Worm (Caenorhabditis elegans) whole organism, L1 larva: ENCODE results near the gene srg-38.

Experiments
- ceh-88 ChIP-seq: fragments of 200-800 bp; sonication (Bioruptor generic); IDR thresholded peaks from 2 replicates; pipeline ENCODE4 v1.3.6; 2022; ENCODE audit warnings: missing genetic modification characterization, missing compliant biosample characterization
- efl-1 ChIP-seq, 4 experiments: fragments of 150-350 bp; optimal IDR thresholded peaks in 3 of 4; peaks in 1 of 4; 1 replicate in 1 of 4; 2 replicates in 3 of 4; lab custom pipeline; 2014; ENCODE audit warnings: missing biosample characterization in 2 of 4, missing genetic modification characterization in 2 of 4, missing genetic modification reagents in 2 of 4
- egl-13 ChIP-seq: sonication (generic microtip); optimal IDR thresholded peaks from 2 replicates; lab custom pipeline; 2016; ENCODE audit warnings: missing genotype, missing genetic modification reagents, missing genetic modification characterization, missing compliant biosample characterization
- elt-2 ChIP-seq: sonication (generic microtip); optimal IDR thresholded peaks from 2 replicates; lab custom pipeline; 2016; ENCODE audit warnings: missing genetic modification characterization, mild to moderate bottlenecking, inconsistent platforms, missing compliant biosample characterization, missing genetic modification reagents
- elt-3 ChIP-seq, 6 experiments: fragments of 150-350 bp in 1 of 6; sonication (generic microtip); optimal IDR thresholded peaks; 2 replicates each; lab custom pipeline; 2017 to 2018; ENCODE audit warnings: missing biosample characterization in 6 of 6, missing genetic modification characterization in 6 of 6, inconsistent platforms in 1 of 6
- fkh-8 ChIP-seq: sonication (generic microtip); optimal IDR thresholded peaks from 2 replicates; lab custom pipeline; 2016; ENCODE audit warnings: mild to moderate bottlenecking, missing genetic modification characterization, missing compliant biosample characterization
- grh-1 ChIP-seq: fragments of 200-800 bp; sonication (Bioruptor generic); IDR thresholded peaks from 2 replicates; pipeline ENCODE4 v1.3.6; 2022; ENCODE audit warnings: missing genetic modification reagents, missing genetic modification characterization, missing compliant biosample characterization
- hlh-4 ChIP-seq: sonication (generic microtip); optimal IDR thresholded peaks from 2 replicates; lab custom pipeline; 2016; ENCODE audit warnings: mild to moderate bottlenecking, missing genetic modification characterization, missing compliant biosample characterization
- lin-13 ChIP-seq: fragments of 150-350 bp; optimal IDR thresholded peaks from 2 replicates; lab custom pipeline; 2014; ENCODE audit warnings: missing biosample characterization, missing genetic modification reagents, missing genetic modification characterization
- lin-14 ChIP-seq: fragments of 200-800 bp; sonication (Bioruptor generic); optimal IDR thresholded peaks from 2 replicates; lab custom pipeline; 2018; ENCODE audit warnings: mild to moderate bottlenecking, missing genetic modification characterization, moderate library complexity, missing compliant biosample characterization
- lin-35 ChIP-seq, 2 experiments: fragments of 150-350 bp; optimal IDR thresholded peaks; 2 replicates each; lab custom pipeline; 2014; ENCODE audit warnings: missing biosample characterization in 2 of 2, missing genetic modification characterization in 2 of 2, missing genetic modification reagents in 2 of 2
- lin-39 ChIP-seq: fragments of 150-350 bp; optimal IDR thresholded peaks from 2 replicates; lab custom pipeline; 2014; ENCODE audit warnings: missing biosample characterization, missing genetic modification reagents, missing genetic modification characterization
- lsy-2 ChIP-seq, 2 experiments: fragments of 150-350 bp; optimal IDR thresholded peaks; 2 replicates each; lab custom pipeline; 2014; ENCODE audit warnings: missing biosample characterization in 2 of 2, missing genetic modification characterization in 2 of 2
- mab-9 ChIP-seq: fragments of 200-800 bp; sonication (Bioruptor generic); IDR thresholded peaks from 2 replicates; pipeline ENCODE4 v1.3.6; 2022; ENCODE audit warnings: missing genetic modification reagents, missing genetic modification characterization, missing compliant biosample characterization
- mdl-1 ChIP-seq, 2 experiments: fragments of 150-350 bp; optimal IDR thresholded peaks; 2 replicates each; lab custom pipeline; 2014 to 2017; ENCODE audit warnings: missing biosample characterization in 2 of 2, missing genetic modification characterization in 2 of 2, inconsistent platforms in 1 of 2
- nhr-19 ChIP-seq: fragments of 200-800 bp; sonication (Bioruptor generic); conservative IDR thresholded peaks from 2 replicates; pipeline ENCODE4 v1.3.6; 2022; ENCODE audit warnings: missing genetic modification characterization, missing compliant biosample characterization
- nhr-20 ChIP-seq: sonication (generic microtip); optimal IDR thresholded peaks from 2 replicates; lab custom pipeline; 2016; ENCODE audit warnings: mild to moderate bottlenecking, missing genetic modification characterization, missing compliant biosample characterization
- nhr-28 ChIP-seq: fragments of 150-350 bp; optimal IDR thresholded peaks from 2 replicates; lab custom pipeline; 2014; ENCODE audit warnings: missing biosample characterization, missing genetic modification characterization
- nhr-47 ChIP-seq: sonication (generic microtip); optimal IDR thresholded peaks from 2 replicates; lab custom pipeline; 2016; ENCODE audit warnings: mild to moderate bottlenecking, missing genetic modification characterization, moderate library complexity, missing compliant biosample characterization
- nhr-71 ChIP-seq: sonication (generic microtip); optimal IDR thresholded peaks from 2 replicates; lab custom pipeline; 2016; ENCODE audit warnings: mild to moderate bottlenecking, missing genetic modification characterization, moderate library complexity, missing compliant biosample characterization
- nhr-76 ChIP-seq: sonication (generic microtip); optimal IDR thresholded peaks from 2 replicates; lab custom pipeline; 2017; ENCODE audit warnings: missing biosample characterization, missing genetic modification characterization
- nhr-77 ChIP-seq: fragments of 150-350 bp; optimal IDR thresholded peaks from 2 replicates; lab custom pipeline; 2014; ENCODE audit warnings: missing biosample characterization, missing genetic modification characterization
- nhr-85 ChIP-seq: sonication (generic microtip); peaks from one replicate; lab custom pipeline; 2016; ENCODE audit warnings: missing genetic modification characterization, inconsistent platforms, missing compliant biosample characterization
- nhr-90 ChIP-seq: sonication (generic microtip); optimal IDR thresholded peaks from 2 replicates; lab custom pipeline; 2016; ENCODE audit warnings: mild to moderate bottlenecking, missing genetic modification characterization, missing compliant biosample characterization; ENCODE audit not compliant: poor library complexity
- rnt-1 ChIP-seq: sonication (generic microtip); optimal IDR thresholded peaks from 2 replicates; lab custom pipeline; 2016; ENCODE audit warnings: mild to moderate bottlenecking, missing genetic modification characterization, moderate library complexity, missing compliant biosample characterization
- snpc-4 ChIP-seq: fragments of 150-350 bp; optimal IDR thresholded peaks from 2 replicates; lab custom pipeline; 2014; ENCODE audit warnings: missing biosample characterization, missing genetic modification characterization
- snu-23 ChIP-seq: sonication (generic microtip); optimal IDR thresholded peaks from 2 replicates; lab custom pipeline; 2016; ENCODE audit warnings: missing genetic modification characterization, missing compliant biosample characterization
- swsn-7 ChIP-seq: sonication (generic microtip); optimal IDR thresholded peaks from 2 replicates; lab custom pipeline; 2016; ENCODE audit warnings: missing genetic modification characterization, missing compliant biosample characterization
- tbx-2 ChIP-seq: sonication (generic microtip); optimal IDR thresholded peaks from 2 replicates; lab custom pipeline; 2016; ENCODE audit warnings: missing genetic modification characterization, missing compliant biosample characterization
- unc-86 ChIP-seq: sonication (generic microtip); optimal IDR thresholded peaks from 2 replicates; lab custom pipeline; 2016; ENCODE audit warnings: missing genetic modification characterization, missing compliant biosample characterization
- xbp-1 ChIP-seq: sonication (generic microtip); optimal IDR thresholded peaks from 2 replicates; lab custom pipeline; 2016; ENCODE audit warnings: missing genetic modification characterization, missing compliant biosample characterization

The srg-38 gene

DNA sequence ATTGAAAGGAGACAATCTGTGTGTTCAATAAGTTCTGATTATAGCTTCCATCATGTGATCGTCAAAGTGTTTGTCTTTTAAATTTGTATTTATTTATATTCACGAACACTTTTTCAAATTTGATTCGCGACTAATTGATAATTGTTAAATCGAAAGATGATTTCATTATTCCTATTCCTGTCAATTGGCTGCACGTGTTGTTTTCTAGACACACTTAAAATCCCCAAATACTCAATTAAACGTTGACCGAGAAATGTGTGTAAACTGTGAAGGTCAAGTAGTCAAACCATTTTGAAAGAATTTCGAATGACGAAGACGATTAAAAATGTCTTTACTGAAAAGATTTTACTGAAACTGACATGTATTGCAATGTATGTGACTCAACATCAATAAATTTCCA is 25.5 kb upstream of the srg-38 start (continued):
- TF ChIP-seq mab-9 (GFP tag; lab: Robert Waterston, UW) = no peak
- TF ChIP-seq nhr-28 (tag; lab: Kevin White, UChicago) = no peak
- no peak for TF ChIP-seq nhr-76
- no peak for TF ChIP-seq ceh-88 (GFP tag; lab: Robert Waterston, UW)
- TF ChIP-seq unc-86 = no peak
- TF ChIP-seq lin-14 (GFP tag; lab: Kevin White, UChicago) = peak; percentile 51
- TF ChIP-seq, all 84 proteins: peak for 5

DNA sequence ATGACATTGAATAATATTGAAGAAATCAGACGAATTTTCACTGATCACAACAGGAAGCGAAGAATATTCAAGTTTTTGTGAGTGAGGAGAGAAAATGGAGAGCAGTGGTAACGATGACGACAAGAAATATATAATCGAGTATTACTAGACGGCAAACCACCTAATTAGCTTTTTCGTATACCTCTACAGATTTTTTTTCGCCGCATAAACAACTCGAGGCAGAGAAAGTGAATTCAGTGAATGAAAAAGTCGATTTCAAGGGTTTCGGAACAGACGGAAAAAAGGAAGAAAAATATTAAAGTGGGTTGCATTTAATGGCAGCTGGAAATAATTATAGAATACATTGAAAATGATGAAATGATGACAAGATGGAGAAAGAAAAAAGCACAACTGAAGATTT is 22.1 kb upstream of the srg-38 start, which contains the start of gene gpa-1:
Gene gpa-1, minus strand, starts transcription at position 101 of the 400 bp plus-strand sequence.
- TF ChIP-seq nhr-19 (GFP tag; lab: Robert Waterston, UW) (no peak), swsn-7 (no peak), fkh-8 (peak; percentile 20), hlh-4 (tag; lab: Kevin White, UChicago) (no peak), egl-13 (no peak), tbx-2 (tag; lab: Kevin White, UChicago) (no peak), nhr-85 (tag; lab: Kevin White, UChicago) (no peak), nhr-76 (no peak)

DNA sequence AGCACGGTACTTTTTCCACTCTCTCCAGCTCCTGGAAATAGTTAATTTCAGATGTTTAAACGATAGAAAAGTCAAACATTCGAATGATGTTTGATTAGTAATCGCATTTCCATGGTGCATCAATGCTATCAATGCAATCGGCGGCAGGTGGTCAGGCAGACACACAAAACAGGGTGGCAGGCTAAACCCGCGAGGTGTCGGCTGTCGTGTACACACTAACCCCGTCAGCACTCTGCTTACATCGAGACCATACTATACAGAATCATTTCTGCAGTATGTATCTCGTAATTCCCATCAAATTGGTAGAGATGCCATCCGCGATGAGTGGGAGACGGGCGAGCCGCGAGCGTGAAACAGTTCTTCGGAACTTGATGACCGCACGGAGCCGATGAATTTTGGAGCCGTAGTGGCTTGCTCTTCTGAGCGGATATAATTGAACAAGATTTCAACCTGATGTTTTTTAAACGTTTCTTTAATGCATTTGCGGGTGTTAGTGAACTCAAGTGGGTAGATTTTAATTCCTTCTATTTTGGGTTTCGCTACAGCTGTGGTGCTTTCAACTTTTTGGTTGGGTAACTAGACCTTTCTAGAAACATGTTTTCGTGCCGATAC is 21.3 kb upstream of the srg-38 start:
- TF ChIP-seq nhr-77 (tag; lab: Kevin White, UChicago) (peak; percentile 13), lin-35 (GFP tag; optimal IDR thresholded peaks at IDR 0.05; lab: Kevin White, UChicago) (peak in 1 of 2 experiments; percentile 29), nhr-20 (tag; lab: Kevin White, UChicago) (peak; percentile 74), nhr-90 (tag; lab: Kevin White, UChicago) (peak; percentile 82), lin-13 (peak; percentile 32), efl-1 (optimal IDR thresholded peaks at IDR 0.05; lab: Kevin White, UChicago) (peak in 1 of 2 experiments; percentile 17), efl-1 (GFP tag; optimal IDR thresholded peaks at IDR 0.05 in 1 of 2; lab: Kevin White, UChicago) (peak in 1 of 2 experiments; percentile 85), lsy-2 (tag; optimal IDR thresholded peaks at IDR 0.05; lab: Kevin White, UChicago) (peak in 1 of 2 experiments; percentile 11), lin-14 (GFP tag; lab: Kevin White, UChicago) (peak; percentile 64), elt-3 (tag; optimal IDR thresholded peaks at IDR 0.05; lab: Kevin White, UChicago) (peak in 4 of 6 experiments; percentile 16 to 55 (median 40)), nhr-71 (tag; lab: Kevin White, UChicago) (peak; percentile 82), snu-23 (GFP tag; lab: Kevin White, UChicago) (peak; percentile 60), grh-1 (peak; percentile 46), snpc-4 (tag; lab: Kevin White, UChicago) (peak; percentile 97), nhr-19 (GFP tag; lab: Robert Waterston, UW) (peak; percentile 88), nhr-47 (peak; percentile 76), elt-2 (tag; lab: Kevin White, UChicago) (peak; percentile 93), rnt-1 (peak; percentile 82), lin-39 (tag; lab: Kevin White, UChicago) (peak; percentile 17), xbp-1 (tag; lab: Kevin White, UChicago) (peak; percentile 10), nhr-85 (tag; lab: Kevin White, UChicago) (peak; percentile 86), ceh-88 (GFP tag; lab: Robert Waterston, UW) (0 out of 2 replicates have a peak, but pooled peaks have one; percentile 2), mdl-1 (tag; optimal IDR thresholded peaks at IDR 0.05; lab: Kevin White, UChicago) (peak in 1 of 2 experiments; percentile 16), swsn-7 (peak; percentile 65)

DNA sequence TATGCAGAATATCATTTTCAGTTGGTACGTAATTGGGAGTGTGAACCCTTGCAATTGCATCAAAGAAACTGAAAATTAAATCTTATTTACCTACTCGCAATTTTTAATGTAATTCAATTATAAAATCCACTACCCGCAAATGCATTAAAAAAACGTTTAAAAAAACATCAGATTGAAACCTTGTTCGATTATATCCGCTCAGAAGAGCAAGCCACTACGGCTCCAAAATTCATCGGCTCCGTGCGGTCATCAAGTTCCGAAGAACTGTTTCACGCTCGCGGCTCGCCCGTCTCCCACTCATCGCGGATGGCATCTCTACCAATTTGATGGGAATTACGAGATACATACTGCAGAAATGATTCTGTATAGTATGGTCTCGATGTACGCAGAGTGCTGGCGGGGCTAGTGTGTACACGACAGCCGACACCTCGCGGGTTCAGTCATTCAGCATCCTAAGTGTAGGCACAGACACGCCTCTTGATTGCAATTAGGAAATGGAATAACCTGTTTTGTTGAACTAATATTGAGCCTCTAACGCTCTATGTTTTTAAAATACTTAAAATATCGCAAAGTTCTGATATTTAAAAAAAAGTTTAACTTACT is 20.0 kb upstream of the srg-38 start:
- TF ChIP-seq nhr-90 (tag; lab: Kevin White, UChicago) (peak; percentile 67), snu-23 (GFP tag; lab: Kevin White, UChicago) (peak; percentile 32), lsy-2 (tag; optimal IDR thresholded peaks at IDR 0.05; lab: Kevin White, UChicago) (peak in 1 of 2 experiments; percentile 6), nhr-85 (tag; lab: Kevin White, UChicago) (peak; percentile 83), rnt-1 (peak; percentile 60), grh-1 (peak; percentile 68), nhr-71 (tag; lab: Kevin White, UChicago) (peak; percentile 69), swsn-7 (peak; percentile 47), snpc-4 (tag; lab: Kevin White, UChicago) (peak; percentile 96), nhr-19 (GFP tag; lab: Robert Waterston, UW) (peak; percentile 71), elt-2 (tag; lab: Kevin White, UChicago) (peak; percentile 56), nhr-20 (tag; lab: Kevin White, UChicago) (peak; percentile 59), efl-1 (optimal IDR thresholded peaks at IDR 0.05; lab: Kevin White, UChicago) (peak in 1 of 2 experiments; percentile 19), efl-1 (GFP tag; optimal IDR thresholded peaks at IDR 0.05 in 1 of 2; lab: Kevin White, UChicago) (peak in 1 of 2 experiments; percentile 72), nhr-47 (peak; percentile 39), lin-14 (GFP tag; lab: Kevin White, UChicago) (peak; percentile 32), nhr-77 (tag; lab: Kevin White, UChicago) (peak; percentile 21)
